Fruit fly (Drosophila melanogaster): Measurements from ENCODE around the gene yellow-k.

Gene yellow-k

DNA sequence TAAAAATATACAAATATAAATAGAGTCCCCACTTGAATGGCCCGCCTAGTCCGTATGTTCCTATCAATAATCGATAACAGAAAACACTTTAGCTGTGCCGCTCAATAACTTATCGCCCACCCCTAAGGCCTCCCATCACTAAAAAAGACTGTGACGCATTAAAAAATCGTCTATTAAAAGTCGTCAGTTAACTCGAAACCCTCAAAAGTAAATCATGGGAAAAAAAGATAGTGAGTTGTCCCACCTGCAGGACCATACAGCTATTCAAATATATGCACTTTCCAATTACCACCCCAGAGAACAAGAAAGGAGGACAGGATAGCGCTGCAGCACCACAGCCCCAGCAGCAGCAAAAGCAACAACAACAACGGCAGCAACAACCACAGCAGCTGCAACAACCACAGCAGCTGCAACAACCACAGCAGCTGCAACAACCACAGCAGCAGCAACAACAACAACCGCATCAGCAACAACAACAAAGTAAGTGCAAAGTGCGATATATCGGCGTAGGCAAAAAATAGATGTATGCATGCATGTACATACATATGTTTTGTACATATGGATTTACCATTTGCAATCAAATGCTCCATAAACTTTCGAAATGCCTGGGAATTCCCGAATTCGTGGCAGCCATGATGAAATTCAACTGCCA is 33.7 kb downstream of the yellow-k start, which contains the start of gene AGO2 (continued):
- TF ChIP-seq fu2 (GFP tag; optimal IDR thresholded peaks at IDR 0.05) = peak; percentile 29
- no peak for TF ChIP-seq Ets65A (GFP tag)
- peak; percentile 76; the same call in 1 of the 3 replicates for TF ChIP-seq CG34422 (GFP tag; IDR thresholded peaks at IDR 0.05)
- no peak for TF ChIP-seq CG2875 (GFP tag; optimal IDR thresholded peaks at IDR 0.05)
- TF ChIP-seq CG14014 (GFP tag; IDR thresholded peaks at IDR 0.05) = no peak
- no peak for TF ChIP-seq maf-S (GFP tag; optimal IDR thresholded peaks at IDR 0.05)
- TF ChIP-seq CG12155 (GFP tag; optimal IDR thresholded peaks at IDR 0.05) = no peak
- no peak for TF ChIP-seq CG9932 (GFP tag; IDR thresholded peaks at IDR 0.05)
- no peak for TF ChIP-seq slp2 (GFP tag; optimal IDR thresholded peaks at IDR 0.05)
- TF ChIP-seq ind (GFP tag; optimal IDR thresholded peaks at IDR 0.05) = no peak
- TF ChIP-seq Eip74EF (GFP tag; optimal IDR thresholded peaks at IDR 0.05) = peak in 1 of 2 experiments; percentile 29
- no peak for TF ChIP-seq fd96Cb (tag; optimal IDR thresholded peaks at IDR 0.05)
- TF ChIP-seq sisA (GFP tag; IDR thresholded peaks at IDR 0.05) = no peak
- no peak for TF ChIP-seq tll (GFP tag; optimal IDR thresholded peaks at IDR 0.05)
- no peak for TF ChIP-seq lola (GFP tag; optimal IDR thresholded peaks at IDR 0.05)
- no peak; the same call in 1 of the 2 replicates for TF ChIP-seq chm (GFP tag; IDR thresholded peaks at IDR 0.05)
- TF ChIP-seq Adf1 (GFP tag; IDR thresholded peaks at IDR 0.05) = peak; percentile 14; the same call in 1 of the 2 replicates
- no peak for TF ChIP-seq jigr1 (GFP tag; IDR thresholded peaks at IDR 0.05)
- TF ChIP-seq zfh1 (GFP tag; IDR thresholded peaks at IDR 0.05) = no peak
- peak; percentile 59; the same call in 1 of the 2 replicates for TF ChIP-seq inv (GFP tag; IDR thresholded peaks at IDR 0.05; ENCODE audit: partially characterized antibody)
- no peak for TF ChIP-seq slbo (GFP tag; IDR thresholded peaks at IDR 0.05)
- TF ChIP-seq oc (tag; optimal IDR thresholded peaks at IDR 0.05) = no peak
- TF ChIP-seq CG1792 (GFP tag; optimal IDR thresholded peaks at IDR 0.05) = no peak
- peak; percentile 92 for TF ChIP-seq CG13624 (GFP tag; optimal IDR thresholded peaks at IDR 0.05)
- peak; percentile 12 for TF ChIP-seq CG10979 (tag; optimal IDR thresholded peaks at IDR 0.05)
- TF ChIP-seq CG18764 (GFP tag; optimal IDR thresholded peaks at IDR 0.05) = no peak
- no peak for TF ChIP-seq CG10366 (GFP tag; IDR thresholded peaks at IDR 0.05)
- TF ChIP-seq CG10462 (GFP tag; optimal IDR thresholded peaks at IDR 0.05) = no peak
- TF ChIP-seq bigmax (GFP tag; optimal IDR thresholded peaks at IDR 0.05) = no peak
- no peak for TF ChIP-seq CG7839 (tag; optimal IDR thresholded peaks at IDR 0.05)
- no peak for TF ChIP-seq CG1233 (GFP tag; optimal IDR thresholded peaks at IDR 0.05)
- no peak for TF ChIP-seq CG11696 (GFP tag; IDR thresholded peaks at IDR 0.05)
- no peak for TF ChIP-seq dpn (GFP tag; optimal IDR thresholded peaks at IDR 0.05)
- TF ChIP-seq Ets97D (GFP tag; optimal IDR thresholded peaks at IDR 0.05) = peak; percentile 17
- TF ChIP-seq ci (GFP tag; IDR thresholded peaks at IDR 0.05) = no peak
- no peak for TF ChIP-seq sob (GFP tag; IDR thresholded peaks at IDR 0.05)
- no peak for TF ChIP-seq CG9609 (GFP tag; optimal IDR thresholded peaks at IDR 0.05)
- TF ChIP-seq ab (GFP tag; optimal IDR thresholded peaks at IDR 0.05) = no peak
- peak; percentile 75 for TF ChIP-seq tna (GFP tag; IDR thresholded peaks at IDR 0.05; ENCODE audit: partially characterized antibody)
- peak; percentile 32 for TF ChIP-seq mirr (GFP tag; optimal IDR thresholded peaks at IDR 0.05)
- no peak for TF ChIP-seq vfl (GFP tag; optimal IDR thresholded peaks at IDR 0.05)
- peak; percentile 20 for TF ChIP-seq odd (GFP tag; optimal IDR thresholded peaks at IDR 0.05)
- no peak for TF ChIP-seq CG15011 (GFP tag; optimal IDR thresholded peaks at IDR 0.05)
- no peak for TF ChIP-seq slou (GFP tag; optimal IDR thresholded peaks at IDR 0.05)
- TF ChIP-seq hth (optimal IDR thresholded peaks at IDR 0.05) = no peak
- TF ChIP-seq stc (GFP tag; IDR thresholded peaks at IDR 0.05) = no peak
- peak; percentile 50 for TF ChIP-seq her (GFP tag; optimal IDR thresholded peaks at IDR 0.05)
- no peak for TF ChIP-seq sim (GFP tag; IDR thresholded peaks at IDR 0.05)
- TF ChIP-seq CG8290 (GFP tag; optimal IDR thresholded peaks at IDR 0.05) = peak; percentile 2
- TF ChIP-seq CG8290 (tag; optimal IDR thresholded peaks at IDR 0.05) = no peak
- TF ChIP-seq CG31388 (GFP tag; optimal IDR thresholded peaks at IDR 0.05) = no peak
- no peak for TF ChIP-seq CG1602 (GFP tag; optimal IDR thresholded peaks at IDR 0.05)

Measured in whole organism, embryonic.